Worm (Caenorhabditis elegans): Measurements from ENCODE around the gene ttr-51.

- TF ChIP-seq lin-15B (tag; optimal IDR thresholded peaks at IDR 0.05), result peak; percentile 90
- TF ChIP-seq aly-2 (tag; optimal IDR thresholded peaks at IDR 0.05), result no peak
- TF ChIP-seq sea-2 (GFP tag; optimal IDR thresholded peaks at IDR 0.05), result no peak
- no peak for TF ChIP-seq jun-1 (tag; optimal IDR thresholded peaks at IDR 0.05)
- peak; percentile 15 for TF ChIP-seq ama-1 (optimal IDR thresholded peaks at IDR 0.05)
- no peak for TF ChIP-seq unc-39 (tag; optimal IDR thresholded peaks at IDR 0.05)
- no peak for TF ChIP-seq unc-62 (GFP tag; optimal IDR thresholded peaks at IDR 0.05)
- TF ChIP-seq snpc-4 (tag; optimal IDR thresholded peaks at IDR 0.05), result peak; percentile 58
- peak; percentile 80 for TF ChIP-seq nfya-1 (tag; optimal IDR thresholded peaks at IDR 0.05; ENCODE audit: insufficient read depth)
- TF ChIP-seq fos-1 (tag; optimal IDR thresholded peaks at IDR 0.05), result no peak
- no peak for TF ChIP-seq elt-1 (tag; optimal IDR thresholded peaks at IDR 0.05)
- TF ChIP-seq mdl-1 (tag; optimal IDR thresholded peaks at IDR 0.05), result no peak
Measured at ce11 chrIV:13297746-13298145, 45.6 kb upstream of the ttr-51 start, which contains the start of the genes Y67H2A.2 and micu-1.

Measured in whole organism, L3 larva.